Fruit fly (Drosophila melanogaster) whole organism, embryonic: ENCODE results near the gene dar1.

Source experiments
- Adf1 ChIP-seq: fragments of 200-800 bp; sonication (Bioruptor generic); IDR thresholded peaks from 2 replicates; pipeline ENCODE4 v1.3.6; 2022; ENCODE audit warnings: missing biosample characterization, missing genetic modification characterization
- Bgb ChIP-seq: fragments of 200-800 bp; sonication (Bioruptor generic); IDR thresholded peaks from 2 replicates; pipeline ENCODE4 v1.3.6; 2022; ENCODE audit warnings: missing biosample characterization, missing genetic modification characterization; ENCODE audit not compliant: partially characterized antibody
- BtbVII ChIP-seq: fragments of 200-800 bp; sonication (Bioruptor generic); optimal IDR thresholded peaks from 3 replicates; lab custom pipeline; 2017; ENCODE audit warnings: missing biosample characterization, mild to moderate bottlenecking, missing genetic modification characterization
- CG10147 ChIP-seq: fragments of 200-800 bp; sonication (Bioruptor generic); optimal IDR thresholded peaks from 2 replicates; lab custom pipeline; 2019; ENCODE audit warnings: missing biosample characterization, mild to moderate bottlenecking, missing genetic modification characterization, moderate library complexity
- CG10959 ChIP-seq: fragments of 200-800 bp; sonication (Bioruptor generic); IDR thresholded peaks from 2 replicates; pipeline ENCODE4 v1.3.6; 2022; ENCODE audit warnings: missing biosample characterization, missing genetic modification characterization
- CG10979 ChIP-seq: fragments of 200-800 bp; sonication (Bioruptor generic); optimal IDR thresholded peaks from 2 replicates; lab custom pipeline; 2018; ENCODE audit warnings: missing biosample characterization, mild to moderate bottlenecking, missing genetic modification characterization, moderate library complexity
- CG12071 ChIP-seq: fragments of 200-800 bp; sonication (Bioruptor generic); optimal IDR thresholded peaks from 3 replicates; lab custom pipeline; 2018; ENCODE audit warnings: missing biosample characterization, mild to moderate bottlenecking, missing genetic modification characterization
- CG12744 ChIP-seq: fragments of 200-800 bp; sonication (Bioruptor generic); optimal IDR thresholded peaks from 2 replicates; lab custom pipeline; 2016; ENCODE audit warnings: missing biosample characterization, missing genetic modification characterization
- CG12942 ChIP-seq: fragments of 200-800 bp; sonication (Bioruptor generic); optimal IDR thresholded peaks from 3 replicates; lab custom pipeline; 2016; ENCODE audit warnings: missing biosample characterization, missing genetic modification characterization
- CG13123 ChIP-seq: fragments of 200-800 bp; sonication (Bioruptor generic); optimal IDR thresholded peaks from 2 replicates; lab custom pipeline; 2016; ENCODE audit warnings: missing biosample characterization, missing genetic modification characterization
- CG14441 ChIP-seq: fragments of 200-800 bp; sonication (Bioruptor generic); IDR thresholded peaks from 2 replicates; pipeline ENCODE4 v1.3.6; 2022; ENCODE audit warnings: missing biosample characterization, missing genetic modification characterization
- CG15073 ChIP-seq: fragments of 200-800 bp; sonication (Bioruptor generic); optimal IDR thresholded peaks from 2 replicates; lab custom pipeline; 2016; ENCODE audit warnings: missing biosample characterization, missing genetic modification characterization
- CG17186 ChIP-seq: fragments of 200-800 bp; sonication (Bioruptor generic); optimal IDR thresholded peaks from 3 replicates; lab custom pipeline; 2017; ENCODE audit warnings: missing biosample characterization, missing genetic modification reagents, missing genetic modification characterization
- CG17568 ChIP-seq: fragments of 200-800 bp; sonication (Bioruptor generic); optimal IDR thresholded peaks from 2 replicates; lab custom pipeline; 2018; ENCODE audit warnings: missing biosample characterization, mild to moderate bottlenecking, missing genetic modification characterization, moderate library complexity
- CG2889 ChIP-seq: fragments of 200-800 bp; sonication (Bioruptor generic); IDR thresholded peaks from 3 replicates; pipeline ENCODE4 v1.3.6; 2022; ENCODE audit warnings: missing biosample characterization, missing genetic modification characterization
- CG31224 ChIP-seq: fragments of 200-800 bp; sonication (Bioruptor generic); IDR thresholded peaks from 2 replicates; pipeline ENCODE4 v1.3.6; 2022; ENCODE audit warnings: missing biosample characterization, missing genetic modification characterization
- CG31388 ChIP-seq: fragments of 200-800 bp; sonication (Bioruptor generic); optimal IDR thresholded peaks from 2 replicates; lab custom pipeline; 2016; ENCODE audit warnings: missing biosample characterization, missing genetic modification characterization
- CG3163 ChIP-seq: fragments of 200-800 bp; sonication (Bioruptor generic); optimal IDR thresholded peaks from 3 replicates; lab custom pipeline; 2016; ENCODE audit warnings: missing biosample characterization, missing genetic modification characterization
- CG33213 ChIP-seq: fragments of 200-800 bp; sonication (Bioruptor generic); optimal IDR thresholded peaks from 3 replicates; lab custom pipeline; 2016; ENCODE audit warnings: missing biosample characterization, missing genetic modification characterization
- CG7357 ChIP-seq: fragments of 200-800 bp; sonication (Bioruptor generic); IDR thresholded peaks from 3 replicates; pipeline ENCODE4 v1.3.6; 2022; ENCODE audit warnings: missing biosample characterization, missing genetic modification characterization
- CG8089 ChIP-seq: fragments of 200-800 bp; sonication (Bioruptor generic); optimal IDR thresholded peaks from 3 replicates; lab custom pipeline; 2016; ENCODE audit warnings: missing biosample characterization, missing genetic modification characterization
- CG8290 ChIP-seq, 3 experiments: fragments of 200-800 bp; sonication (Bioruptor generic); optimal IDR thresholded peaks; 2 replicates each; lab custom pipeline; 2016 to 2019; ENCODE audit warnings: missing biosample characterization in 3 of 3, missing genetic modification characterization in 3 of 3, mild to moderate bottlenecking in 2 of 3, moderate library complexity in 1 of 3
- Chrac-16 ChIP-seq: fragments of 200-800 bp; sonication (Bioruptor generic); optimal IDR thresholded peaks from 3 replicates; lab custom pipeline; 2016; ENCODE audit warnings: missing biosample characterization, missing genetic modification characterization
- HLHmδ ChIP-seq: fragments of 200-800 bp; sonication (Bioruptor generic); optimal IDR thresholded peaks from 2 replicates; lab custom pipeline; 2018; ENCODE audit warnings: missing biosample characterization, mild to moderate bottlenecking, missing genetic modification characterization, moderate library complexity
- Hand ChIP-seq: fragments of 200-800 bp; sonication (Bioruptor generic); optimal IDR thresholded peaks from 2 replicates; lab custom pipeline; 2017; ENCODE audit warnings: mild to moderate bottlenecking, missing biosample characterization, missing genetic modification reagents, missing genetic modification characterization
- Mad ChIP-seq: fragments of 200-800 bp; sonication (Bioruptor generic); optimal IDR thresholded peaks from 2 replicates; lab custom pipeline; 2016; ENCODE audit warnings: missing biosample characterization, missing genetic modification characterization
- Nf-YB ChIP-seq: fragments of 200-800 bp; sonication (Bioruptor generic); optimal IDR thresholded peaks from 3 replicates; lab custom pipeline; 2019; ENCODE audit warnings: missing biosample characterization, mild to moderate bottlenecking, missing genetic modification characterization, moderate library complexity
- Tbp ChIP-seq: fragments of >200 bp; optimal IDR thresholded peaks from 2 replicates; lab custom pipeline; 2018; ENCODE audit warnings: missing biosample characterization, missing genetic modification characterization
- ab ChIP-seq: fragments of 200-800 bp; sonication (Bioruptor generic); optimal IDR thresholded peaks from 2 replicates; lab custom pipeline; 2016; ENCODE audit warnings: missing biosample characterization, missing genetic modification characterization
- al ChIP-seq: fragments of 200-800 bp; sonication (Bioruptor generic); IDR thresholded peaks from 2 replicates; pipeline ENCODE4 v1.3.6; 2022; ENCODE audit warnings: missing biosample characterization, missing genetic modification characterization
- cas ChIP-seq: fragments of 200-800 bp; sonication (Bioruptor generic); IDR thresholded peaks from 2 replicates; pipeline ENCODE4 v1.3.6; 2022; ENCODE audit warnings: missing biosample characterization, missing genetic modification characterization
- da ChIP-seq: fragments of 200-800 bp; sonication (Bioruptor generic); optimal IDR thresholded peaks from 2 replicates; lab custom pipeline; 2016; ENCODE audit warnings: missing biosample characterization, missing genetic modification characterization
- eyg ChIP-seq: fragments of 200-800 bp; sonication (Bioruptor generic); optimal IDR thresholded peaks from 3 replicates; lab custom pipeline; 2016; ENCODE audit warnings: missing biosample characterization, missing genetic modification characterization
- gce ChIP-seq: fragments of 200-800 bp; sonication (Bioruptor generic); IDR thresholded peaks from 3 replicates; pipeline ENCODE4 v1.3.6; 2022; ENCODE audit warnings: missing biosample characterization, missing genetic modification characterization
- hb ChIP-seq: fragments of 200-800 bp; sonication (Bioruptor generic); IDR thresholded peaks from 3 replicates; pipeline ENCODE4 v1.3.6; 2022; ENCODE audit warnings: missing biosample characterization, missing genetic modification characterization; ENCODE audit not compliant: partially characterized antibody
- kah ChIP-seq: fragments of 200-800 bp; sonication (Bioruptor generic); optimal IDR thresholded peaks from 2 replicates; lab custom pipeline; 2018; ENCODE audit warnings: missing biosample characterization, mild to moderate bottlenecking, missing genetic modification characterization
- ken ChIP-seq: fragments of 200-800 bp; sonication (Bioruptor generic); IDR thresholded peaks from 3 replicates; pipeline ENCODE4 v1.3.6; 2022; ENCODE audit warnings: missing biosample characterization, missing genetic modification characterization
- klu ChIP-seq: fragments of 200-800 bp; sonication (Bioruptor generic); IDR thresholded peaks from 2 replicates; pipeline ENCODE4 v1.3.6; 2022; ENCODE audit warnings: missing biosample characterization, missing genetic modification characterization
- nau ChIP-seq: fragments of 200-800 bp; sonication (Bioruptor generic); optimal IDR thresholded peaks from 3 replicates; lab custom pipeline; 2017; ENCODE audit warnings: missing biosample characterization, mild to moderate bottlenecking, missing genetic modification characterization, missing genetic modification reagents
- nerfin-1 ChIP-seq: fragments of 200-800 bp; sonication (Bioruptor generic); optimal IDR thresholded peaks from 3 replicates; lab custom pipeline; 2019; ENCODE audit warnings: missing biosample characterization, mild to moderate bottlenecking, missing genetic modification characterization, moderate library complexity
- nmo ChIP-seq: fragments of 200-800 bp; sonication (Bioruptor generic); optimal IDR thresholded peaks from 2 replicates; lab custom pipeline; 2018; ENCODE audit warnings: missing biosample characterization, mild to moderate bottlenecking, missing genetic modification characterization, moderate library complexity
- peb ChIP-seq: fragments of 200-800 bp; sonication (Bioruptor generic); IDR thresholded peaks from 2 replicates; pipeline ENCODE4 v1.3.6; 2022; ENCODE audit warnings: missing biosample characterization, missing genetic modification characterization
- pnt ChIP-seq: fragments of 200-800 bp; sonication (Bioruptor generic); optimal IDR thresholded peaks from 3 replicates; lab custom pipeline; 2016; ENCODE audit warnings: missing biosample characterization, missing genetic modification characterization
- sc ChIP-seq, 3 experiments: fragments of >200 bp in 2 of 3; fragments of 200-800 bp in 1 of 3; sonication (Bioruptor generic) in 1 of 3; optimal IDR thresholded peaks; 2 replicates in 2 of 3; 3 replicates in 1 of 3; lab custom pipeline; 2017; ENCODE audit warnings: mild to moderate bottlenecking in 1 of 3, missing biosample characterization in 1 of 3, missing genetic modification characterization in 1 of 3, missing genetic modification reagents in 1 of 3
- sens ChIP-seq: fragments of 200-800 bp; sonication (Bioruptor generic); peaks from one replicate; lab custom pipeline; 2016; ENCODE audit warnings: missing biosample characterization, missing genetic modification characterization
- sob ChIP-seq: fragments of 200-800 bp; sonication (Bioruptor generic); IDR thresholded peaks from 2 replicates; pipeline ENCODE4 v1.3.6; 2022; ENCODE audit warnings: missing biosample characterization, missing genetic modification characterization
- ttk ChIP-seq: fragments of 200-800 bp; sonication (Bioruptor generic); IDR thresholded peaks from 2 replicates; pipeline ENCODE4 v2.1.2; 2022; ENCODE audit warnings: missing biosample characterization, missing genetic modification characterization
- wor ChIP-seq: fragments of 200-800 bp; sonication (Bioruptor generic); IDR thresholded peaks from 2 replicates; pipeline ENCODE4 v1.3.6; 2022; ENCODE audit warnings: missing biosample characterization, missing genetic modification characterization
- z ChIP-seq: fragments of 200-800 bp; sonication (Bioruptor generic); IDR thresholded peaks from 3 replicates; pipeline ENCODE4 v1.3.6; 2022; ENCODE audit warnings: missing biosample characterization, missing genetic modification characterization
- zf30C ChIP-seq: fragments of 200-800 bp; sonication (Bioruptor generic); optimal IDR thresholded peaks from 3 replicates; lab custom pipeline; 2018; ENCODE audit warnings: missing biosample characterization, mild to moderate bottlenecking, missing genetic modification characterization

dar1 gene

DNA sequence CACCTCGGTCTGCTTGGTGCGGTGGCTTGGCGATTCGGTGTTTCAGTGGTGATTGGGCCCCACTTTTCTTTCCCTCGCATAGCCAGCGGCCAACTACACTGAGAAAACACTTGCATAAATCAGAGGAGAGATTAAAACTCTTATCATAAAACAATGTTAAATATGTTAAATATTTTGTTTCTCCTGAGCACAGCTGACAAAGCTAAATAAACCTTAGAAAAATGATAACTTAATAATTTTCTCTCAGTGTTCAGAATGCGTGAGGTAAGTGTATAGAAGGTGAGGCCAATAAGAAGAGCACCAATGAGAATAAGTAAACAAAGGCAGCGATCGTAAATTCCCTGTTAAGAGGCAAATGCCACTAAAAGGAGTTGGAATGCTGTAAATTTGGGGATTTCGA is 8.9 kb upstream of the dar1 start (continued):
- TF ChIP-seq CG31388 (peak; percentile 16), ken (GFP tag; lab: Robert Waterston, UW) (peak; percentile 76), wor (GFP tag; lab: Robert Waterston, UW) (peak; percentile 52), CG10959 (GFP tag; lab: Robert Waterston, UW) (peak; percentile 89), CG7357 (GFP tag; lab: Robert Waterston, UW) (peak; percentile 59; the same call in 1 of the 3 replicates), kah (GFP tag; lab: Kevin White, UChicago) (no peak), nau (peak; percentile 18), ttk (GFP tag; lab: Robert Waterston, UW) (peak; percentile 75), da (GFP tag; lab: Kevin White, UChicago) (no peak), pnt (GFP tag; lab: Kevin White, UChicago) (peak; percentile 81), eyg (peak; percentile 26), CG2889 (GFP tag; lab: Robert Waterston, UW) (peak; percentile 29; the same call in 1 of the 3 replicates), zf30C (GFP tag; lab: Kevin White, UChicago) (peak; percentile 82), gce (GFP tag; lab: Robert Waterston, UW) (peak; percentile 67; the same call in 1 of the 3 replicates), CG12071 (GFP tag; lab: Kevin White, UChicago) (peak; percentile 8), CG17186 (GFP tag; lab: Kevin White, UChicago) (no peak), CG8089 (GFP tag; lab: Kevin White, UChicago) (peak; percentile 82), peb (GFP tag; lab: Robert Waterston, UW) (peak; percentile 80), al (peak; percentile 4; the same call in 1 of the 2 replicates), CG17568 (GFP tag; lab: Kevin White, UChicago) (peak; percentile 76), hb (GFP tag; lab: Robert Waterston, UW) (no peak), HLHmδ (no peak), cas (GFP tag; lab: Robert Waterston, UW) (no peak), Bgb (no peak), CG10147 (peak; percentile 24), BtbVII (GFP tag; lab: Kevin White, UChicago) (no peak), Mad (GFP tag; lab: Kevin White, UChicago) (peak; percentile 72), CG10979 (tag; lab: Kevin White, UChicago) (peak; percentile 91), sens (GFP tag; lab: Kevin White, UChicago) (peak; percentile 98), Adf1 (GFP tag; lab: Robert Waterston, UW) (no peak), ab (peak; percentile 12), sc (optimal IDR thresholded peaks at IDR 0.05; lab: Kevin White, UChicago) (no peak), sc (GFP tag; optimal IDR thresholded peaks at IDR 0.05; lab: Kevin White, UChicago) (peak; percentile 80), sob (GFP tag; lab: Robert Waterston, UW) (peak; percentile 67; the same call in 1 of the 2 replicates), CG3163 (GFP tag; lab: Kevin White, UChicago) (peak; percentile 46), CG14441 (GFP tag; lab: Robert Waterston, UW) (peak; percentile 67), Nf-YB (GFP tag; lab: Kevin White, UChicago) (peak; percentile 86), nmo (peak; percentile 90), Chrac-16 (GFP tag; lab: Kevin White, UChicago) (peak; percentile 87), klu (peak; percentile 47; the same call in 1 of the 2 replicates), CG15073 (GFP tag; lab: Kevin White, UChicago) (peak; percentile 22), nerfin-1 (tag; lab: Kevin White, UChicago) (peak; percentile 44), CG12744 (GFP tag; lab: Kevin White, UChicago) (peak; percentile 70), Hand (GFP tag; lab: Kevin White, UChicago) (no peak), CG8290 (GFP tag; optimal IDR thresholded peaks at IDR 0.05; lab: Kevin White, UChicago) (peak; percentile 72), CG8290 (tag; optimal IDR thresholded peaks at IDR 0.05; lab: Kevin White, UChicago) (peak; percentile 21 to 50), z (0 out of 3 replicates have a peak, but pooled peaks have one; percentile 44), CG33213 (GFP tag; lab: Kevin White, UChicago) (peak; percentile 65), CG13123 (peak; percentile 28), Tbp (no peak), CG12942 (GFP tag; lab: Kevin White, UChicago) (peak; percentile 64), CG31224 (peak; percentile 52; the same call in 1 of the 2 replicates)
